Worm (Caenorhabditis elegans): ENCODE results near the gene C50D2.6.

DNA sequence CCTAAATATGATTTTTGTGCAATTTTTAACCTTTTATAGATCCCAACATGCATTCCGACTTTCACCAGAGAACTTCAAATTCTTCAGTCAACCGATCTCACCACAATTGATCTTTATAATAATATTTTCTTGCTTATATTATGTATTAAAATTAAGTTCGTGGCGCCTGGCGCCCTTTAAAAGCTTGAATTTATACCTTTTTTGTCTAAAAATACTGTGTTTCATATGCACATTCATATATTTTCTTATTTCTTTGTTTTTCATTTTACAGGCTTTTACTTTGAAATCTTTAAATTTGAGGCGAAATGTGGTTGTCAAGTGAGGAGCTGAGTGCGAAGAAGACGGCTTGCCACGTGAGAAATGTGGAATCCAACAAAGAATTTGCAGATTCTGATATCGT lies 39.5 kb upstream of the C50D2.6 start, which contains the start of gene rpoa-49:
- TF ChIP-seq sptf-1 (tag; optimal IDR thresholded peaks at IDR 0.05): no peak
- no peak for TF ChIP-seq C34B4.2 (tag; optimal IDR thresholded peaks at IDR 0.05)
- TF ChIP-seq unc-98 (GFP tag; IDR thresholded peaks at IDR 0.05): no peak
- no peak for TF ChIP-seq pqm-1 (tag; optimal IDR thresholded peaks at IDR 0.05)
- TF ChIP-seq aly-2 (tag; optimal IDR thresholded peaks at IDR 0.05): no peak
- TF ChIP-seq ama-1 (optimal IDR thresholded peaks at IDR 0.05): no peak

Data from whole organism, L1 larva.